Fruit fly (Drosophila melanogaster) whole organism, wandering third instar larva: ENCODE data around the gene CG42579.

Experiments used
- CG32264 ChIP-seq: fragments of 200-800 bp; sonication (Bioruptor generic); optimal IDR thresholded peaks from 2 replicates; lab custom pipeline; 2016; ENCODE audit warnings: missing biosample characterization, missing genetic modification characterization
- CrebA ChIP-seq: fragments of 200-800 bp; sonication (Bioruptor generic); optimal IDR thresholded peaks from 2 replicates; lab custom pipeline; 2016; ENCODE audit warnings: missing biosample characterization, mild to moderate bottlenecking, missing genetic modification characterization, borderline replicate concordance
- Dfd ChIP-seq: fragments of >200 bp; optimal IDR thresholded peaks from 2 replicates; lab custom pipeline; 2017; ENCODE audit warnings: missing biosample characterization, missing genetic modification characterization
- Hr78 ChIP-seq: fragments of >200 bp; optimal IDR thresholded peaks from 2 replicates; lab custom pipeline; 2017; ENCODE audit warnings: missing biosample characterization, missing genetic modification characterization
- Myc ChIP-seq: fragments of >200 bp; optimal IDR thresholded peaks from 2 replicates; lab custom pipeline; 2017
- dl ChIP-seq, 2 experiments: fragments of 175-275, 200-275 bp in 1 of 2; fragments of 200-275 bp in 1 of 2; sonication (Bioruptor generic); optimal IDR thresholded peaks; lab custom pipeline; 2018; ENCODE audit warnings: mild to moderate bottlenecking in 2 of 2, missing biosample characterization in 2 of 2, missing genetic modification characterization in 2 of 2, moderate library complexity in 2 of 2; ENCODE audit not compliant: partially characterized antibody in 2 of 2, insufficient read depth in 1 of 2
- dmrt93B ChIP-seq: fragments of 200-800 bp; sonication (Bioruptor generic); optimal IDR thresholded peaks from 2 replicates; lab custom pipeline; 2018; ENCODE audit warnings: missing biosample characterization, mild to moderate bottlenecking, missing genetic modification characterization
- foxo ChIP-seq, 2 experiments: fragments of 200-800 bp; sonication (Bioruptor generic); optimal IDR thresholded peaks; 2 replicates in 1 of 2; 3 replicates in 1 of 2; lab custom pipeline; 2016 to 2017; ENCODE audit warnings: missing biosample characterization in 2 of 2, missing genetic modification characterization in 2 of 2
- fru ChIP-seq: fragments of 200-800 bp; sonication (Bioruptor generic); optimal IDR thresholded peaks from 3 replicates; lab custom pipeline; 2016; ENCODE audit warnings: missing biosample characterization, mild to moderate bottlenecking, missing genetic modification characterization
- h ChIP-seq: fragments of 200-800 bp; sonication (Bioruptor generic); optimal IDR thresholded peaks from 3 replicates; lab custom pipeline; 2016; ENCODE audit warnings: missing biosample characterization, mild to moderate bottlenecking, missing genetic modification characterization
- woc ChIP-seq: sonication (Bioruptor generic); optimal IDR thresholded peaks from 2 replicates; lab custom pipeline; 2016; ENCODE audit warnings: missing biosample characterization, mild to moderate bottlenecking, missing genetic modification characterization

DNA sequence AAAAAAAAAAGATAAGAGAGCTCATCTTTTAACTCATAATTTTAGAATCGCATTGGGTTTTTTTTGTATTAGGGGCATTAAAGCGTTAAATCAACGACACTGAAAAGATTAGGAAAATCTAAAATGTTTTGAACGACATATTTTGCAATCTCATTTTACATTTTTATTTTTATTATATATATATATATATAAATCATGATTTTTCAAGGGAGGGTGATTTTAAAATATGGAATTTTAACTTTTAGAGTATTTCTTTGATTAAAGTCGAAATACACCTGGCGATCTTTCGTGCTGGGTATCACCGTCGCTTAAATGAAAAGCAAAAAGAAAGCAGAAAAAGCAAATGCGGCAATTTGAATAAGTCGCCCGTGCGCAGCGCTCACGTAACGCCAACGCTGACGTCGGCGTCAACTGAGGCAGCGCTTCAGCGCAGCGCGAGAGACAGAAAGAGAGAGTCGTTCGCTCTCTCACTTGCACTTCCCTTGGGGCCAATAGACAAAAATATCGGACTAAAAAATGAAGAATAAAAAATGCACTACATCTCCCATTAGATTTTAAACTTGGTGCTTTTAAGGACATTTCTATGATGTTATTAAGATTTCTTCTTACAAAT is 37.9 kb upstream of the CG42579 start:
- TF ChIP-seq foxo (GFP tag; optimal IDR thresholded peaks at IDR 0.05; lab: Kevin White, UChicago) (no peak), dmrt93B (GFP tag; lab: Kevin White, UChicago) (no peak), Hr78 (GFP tag; lab: Kevin White, UChicago) (no peak), Dfd (GFP tag; lab: Kevin White, UChicago) (no peak), fru (GFP tag; lab: Kevin White, UChicago) (no peak), woc (no peak), h (GFP tag; lab: Kevin White, UChicago) (no peak), dl (GFP tag; optimal IDR thresholded peaks at IDR 0.05; lab: Kevin White, UChicago; ENCODE audit: insufficient read depth in 1 of 2, partially characterized antibody in 2 of 2) (no peak), CrebA (GFP tag; lab: Kevin White, UChicago) (no peak), Myc (lab: Kevin White, UChicago) (no peak), CG32264 (no peak)
